Fruit fly (Drosophila melanogaster) whole organism, prepupa: ENCODE data around the gene CG13124.
A peak's percentile ranks its signal among the peaks of the same experiment; 100 is the strongest.

ENCODE experiments used
- CG11294 ChIP-seq: fragments of 200-800 bp; sonication (Bioruptor generic); IDR thresholded peaks from 2 replicates; pipeline ENCODE4 v1.3.6; 2022; ENCODE audit warnings: missing biosample characterization, missing genetic modification characterization
- CG11762 ChIP-seq: fragments of 200-800 bp; sonication (Bioruptor generic); optimal IDR thresholded peaks from 3 replicates; lab custom pipeline; 2016; ENCODE audit warnings: missing biosample characterization, missing genetic modification characterization; ENCODE audit not compliant: insufficient read depth
- CG11902 ChIP-seq: fragments of 200-800 bp; sonication (Bioruptor generic); optimal IDR thresholded peaks from 3 replicates; lab custom pipeline; 2016; ENCODE audit warnings: missing biosample characterization, missing genetic modification characterization
- CG15336 ChIP-seq: fragments of 200-800 bp; sonication (Bioruptor generic); IDR thresholded peaks from 2 replicates; pipeline ENCODE4 v1.3.6; 2022; ENCODE audit warnings: missing biosample characterization, missing genetic modification characterization
- CG1621 ChIP-seq: fragments of 200-800 bp; sonication (Bioruptor generic); optimal IDR thresholded peaks from 3 replicates; lab custom pipeline; 2018; ENCODE audit warnings: missing biosample characterization, mild to moderate bottlenecking, missing genetic modification characterization
- CG16779 ChIP-seq: fragments of 200-800 bp; sonication (Bioruptor generic); optimal IDR thresholded peaks from 3 replicates; lab custom pipeline; 2017; ENCODE audit warnings: missing biosample characterization, mild to moderate bottlenecking, missing genetic modification characterization
- CG3032 ChIP-seq: fragments of 200-800 bp; optimal IDR thresholded peaks from 2 replicates; lab custom pipeline; 2019; ENCODE audit warnings: missing biosample characterization, mild to moderate bottlenecking, missing genetic modification characterization, moderate library complexity
- CG31627 ChIP-seq: fragments of 200-800 bp; sonication (Bioruptor generic); optimal IDR thresholded peaks from 3 replicates; lab custom pipeline; 2016; ENCODE audit warnings: missing biosample characterization, missing genetic modification characterization
- CG32006 ChIP-seq: fragments of 200-800 bp; sonication (Bioruptor generic); optimal IDR thresholded peaks from 3 replicates; lab custom pipeline; 2017; ENCODE audit warnings: missing biosample characterization, mild to moderate bottlenecking, missing genetic modification characterization
- CG34406 ChIP-seq: fragments of 200-800 bp; sonication (Bioruptor generic); optimal IDR thresholded peaks from 3 replicates; lab custom pipeline; 2016; ENCODE audit warnings: missing biosample characterization, missing genetic modification characterization
- CG3919 ChIP-seq: fragments of 200-800 bp; sonication (Bioruptor generic); optimal IDR thresholded peaks from 3 replicates; lab custom pipeline; 2016; ENCODE audit warnings: missing biosample characterization, missing genetic modification characterization
- CG4318 ChIP-seq: fragments of 200-800 bp; sonication (Bioruptor generic); optimal IDR thresholded peaks from 3 replicates; lab custom pipeline; 2017; ENCODE audit warnings: missing biosample characterization, mild to moderate bottlenecking, missing genetic modification characterization
- CG6276 ChIP-seq: fragments of 200-800 bp; sonication (Bioruptor generic); optimal IDR thresholded peaks from 2 replicates; lab custom pipeline; 2017; ENCODE audit warnings: missing biosample characterization, mild to moderate bottlenecking, missing genetic modification characterization
- CG6808 ChIP-seq: fragments of 200-800 bp; sonication (Bioruptor generic); optimal IDR thresholded peaks from 3 replicates; lab custom pipeline; 2017; ENCODE audit warnings: missing biosample characterization, missing genetic modification characterization, mild to moderate bottlenecking, moderate library complexity, missing genetic modification reagents
- CG6854 ChIP-seq: fragments of 200-800 bp; sonication (Bioruptor generic); optimal IDR thresholded peaks from 2 replicates; lab custom pipeline; 2017; ENCODE audit warnings: missing biosample characterization, mild to moderate bottlenecking, missing genetic modification characterization
- CG7368 ChIP-seq: fragments of 200-800 bp; sonication (Bioruptor generic); optimal IDR thresholded peaks from 3 replicates; lab custom pipeline; 2016; ENCODE audit warnings: missing biosample characterization, missing genetic modification characterization
- CG8119 ChIP-seq: fragments of 200-800 bp; sonication (Bioruptor generic); IDR thresholded peaks from 3 replicates; pipeline ENCODE4 v1.3.6; 2022; ENCODE audit warnings: missing biosample characterization, missing genetic modification characterization
- CG8319 ChIP-seq: fragments of 200-800 bp; sonication (Bioruptor generic); optimal IDR thresholded peaks from 3 replicates; lab custom pipeline; 2016; ENCODE audit warnings: missing biosample characterization, missing genetic modification characterization
- CG8632 ChIP-seq: fragments of 200-800 bp; sonication (Bioruptor generic); optimal IDR thresholded peaks from 3 replicates; lab custom pipeline; 2016; ENCODE audit warnings: missing biosample characterization, missing genetic modification characterization
- CG9139 ChIP-seq: fragments of 200-800 bp; sonication (Bioruptor generic); optimal IDR thresholded peaks from 3 replicates; lab custom pipeline; 2017; ENCODE audit warnings: missing biosample characterization, mild to moderate bottlenecking, missing genetic modification characterization
- Eip75B ChIP-seq: fragments of 200-800 bp; sonication (Bioruptor generic); optimal IDR thresholded peaks from 3 replicates; lab custom pipeline; 2016; ENCODE audit warnings: missing biosample characterization, missing genetic modification characterization
- Eip78C ChIP-seq: fragments of 200-800 bp; sonication (Bioruptor generic); peaks from one replicate; lab custom pipeline; 2016; ENCODE audit warnings: missing biosample characterization, missing genetic modification characterization
- Ets21C ChIP-seq: fragments of 200-800 bp; sonication (Bioruptor generic); optimal IDR thresholded peaks from 3 replicates; lab custom pipeline; 2016; ENCODE audit warnings: missing biosample characterization, missing genetic modification characterization
- Gug ChIP-seq: fragments of 200-800 bp; sonication (Bioruptor generic); IDR thresholded peaks from 2 replicates; pipeline ENCODE4 v1.3.6; 2022; ENCODE audit warnings: missing biosample characterization, missing genetic modification characterization
- Hr4 ChIP-seq: fragments of 200-800 bp; sonication (Bioruptor generic); optimal IDR thresholded peaks from 3 replicates; lab custom pipeline; 2016; ENCODE audit warnings: missing biosample characterization, missing genetic modification characterization
- Met ChIP-seq: fragments of 200-800 bp; sonication (Bioruptor generic); optimal IDR thresholded peaks from 3 replicates; lab custom pipeline; 2016; ENCODE audit warnings: missing biosample characterization, missing genetic modification characterization
- OdsH ChIP-seq: fragments of 200-800 bp; sonication (Bioruptor generic); optimal IDR thresholded peaks from 3 replicates; lab custom pipeline; 2016; ENCODE audit warnings: missing biosample characterization, missing genetic modification characterization
- Smox ChIP-seq: fragments of 200-800 bp; sonication (Bioruptor generic); optimal IDR thresholded peaks from 3 replicates; lab custom pipeline; 2016; ENCODE audit warnings: missing biosample characterization, missing genetic modification characterization
- Sox102F ChIP-seq: fragments of 200-800 bp; sonication (Bioruptor generic); optimal IDR thresholded peaks from 2 replicates; lab custom pipeline; 2016; ENCODE audit warnings: missing biosample characterization, mild to moderate bottlenecking, missing genetic modification characterization
- Sox15 ChIP-seq: fragments of 200-800 bp; sonication (Bioruptor generic); optimal IDR thresholded peaks from 3 replicates; lab custom pipeline; 2016; ENCODE audit warnings: missing biosample characterization, missing genetic modification characterization
- achi ChIP-seq: fragments of 200-800 bp; sonication (Bioruptor generic); optimal IDR thresholded peaks from 3 replicates; lab custom pipeline; 2016; ENCODE audit warnings: missing biosample characterization, missing genetic modification characterization
- acj6 ChIP-seq: fragments of 200-800 bp; sonication (Bioruptor generic); optimal IDR thresholded peaks from 3 replicates; lab custom pipeline; 2016; ENCODE audit warnings: missing biosample characterization, missing genetic modification characterization
- cyc ChIP-seq: fragments of 200-800 bp; sonication (Bioruptor generic); optimal IDR thresholded peaks from 3 replicates; lab custom pipeline; 2016; ENCODE audit warnings: missing biosample characterization, missing genetic modification characterization
- dac ChIP-seq: fragments of 200-800 bp; sonication (Bioruptor generic); optimal IDR thresholded peaks from 2 replicates; lab custom pipeline; 2017; ENCODE audit warnings: missing biosample characterization, mild to moderate bottlenecking, missing genetic modification characterization
- dsx ChIP-seq: fragments of 200-800 bp; optimal IDR thresholded peaks from 3 replicates; lab custom pipeline; 2019; ENCODE audit warnings: missing biosample characterization, mild to moderate bottlenecking, missing genetic modification characterization, moderate library complexity; ENCODE audit not compliant: poor library complexity, severe bottlenecking
- eg ChIP-seq: fragments of 200-800 bp; sonication (Bioruptor generic); IDR thresholded peaks from 3 replicates; pipeline ENCODE4 v1.3.6; 2022; ENCODE audit warnings: missing biosample characterization, missing genetic modification characterization
- esn ChIP-seq: fragments of 200-800 bp; sonication (Bioruptor generic); optimal IDR thresholded peaks from 2 replicates; lab custom pipeline; 2016; ENCODE audit warnings: missing biosample characterization, mild to moderate bottlenecking, missing genetic modification characterization, moderate library complexity
- fd59A ChIP-seq: fragments of 200-800 bp; sonication (Bioruptor generic); optimal IDR thresholded peaks from 2 replicates; lab custom pipeline; 2017; ENCODE audit warnings: missing biosample characterization, mild to moderate bottlenecking, missing genetic modification characterization, missing genetic modification reagents
- fd85E ChIP-seq: fragments of 200-800 bp; sonication (Bioruptor generic); optimal IDR thresholded peaks from 3 replicates; lab custom pipeline; 2016; ENCODE audit warnings: missing biosample characterization, missing genetic modification characterization
- fkh ChIP-seq: fragments of 200-800 bp; sonication (Bioruptor generic); optimal IDR thresholded peaks from 3 replicates; lab custom pipeline; 2017; ENCODE audit warnings: missing biosample characterization, mild to moderate bottlenecking, missing genetic modification characterization, moderate library complexity
- net ChIP-seq: fragments of 200-800 bp; sonication (Bioruptor generic); optimal IDR thresholded peaks from 3 replicates; lab custom pipeline; 2016; ENCODE audit warnings: missing biosample characterization, missing genetic modification characterization
- pdm3 ChIP-seq: fragments of 200-800 bp; sonication (Bioruptor generic); optimal IDR thresholded peaks from 3 replicates; lab custom pipeline; 2016; ENCODE audit warnings: missing biosample characterization, missing genetic modification characterization
- spab ChIP-seq: fragments of 200-800 bp; sonication (Bioruptor generic); optimal IDR thresholded peaks from 2 replicates; lab custom pipeline; 2017; ENCODE audit warnings: missing biosample characterization, mild to moderate bottlenecking, missing genetic modification characterization, missing genetic modification reagents
- ss ChIP-seq, 2 experiments: fragments of 200-800 bp; sonication (Bioruptor generic); optimal IDR thresholded peaks; 2 replicates in 1 of 2; 3 replicates in 1 of 2; lab custom pipeline; 2017 to 2018; ENCODE audit warnings: mild to moderate bottlenecking in 2 of 2, missing biosample characterization in 2 of 2, missing genetic modification characterization in 2 of 2, moderate library complexity in 1 of 2
- svp ChIP-seq: fragments of 200-800 bp; sonication (Bioruptor generic); peaks from one replicate; lab custom pipeline; 2016; ENCODE audit warnings: missing biosample characterization, missing genetic modification characterization
- topi ChIP-seq: fragments of 200-800 bp; sonication (Bioruptor generic); optimal IDR thresholded peaks from 3 replicates; lab custom pipeline; 2016; ENCODE audit warnings: missing biosample characterization, missing genetic modification characterization
- vri ChIP-seq: fragments of 200-800 bp; sonication (Bioruptor generic); optimal IDR thresholded peaks from 3 replicates; lab custom pipeline; 2016; ENCODE audit warnings: missing biosample characterization, mild to moderate bottlenecking, missing genetic modification characterization

The CG13124 gene

dm6 chr2L:9954119-9954518 is 45.7 kb upstream of the CG13124 start, which contains the start of the genes CG13126 and CG4709 (continued):
- TF ChIP-seq CG4318 (no peak), CG8319 (GFP tag; lab: Kevin White, UChicago) (peak; percentile 86), CG32006 (peak; percentile 90), Hr4 (GFP tag; lab: Kevin White, UChicago) (peak; percentile 81), CG3919 (peak; percentile 94), fd85E (GFP tag; lab: Kevin White, UChicago) (peak; percentile 67), Ets21C (GFP tag; lab: Kevin White, UChicago) (peak; percentile 64), Eip75B (GFP tag; lab: Kevin White, UChicago) (peak; percentile 78), topi (GFP tag; lab: Kevin White, UChicago) (peak; percentile 85), CG3032 (tag; lab: Kevin White, UChicago) (peak; percentile 96), CG16779 (tag; lab: Kevin White, UChicago) (peak; percentile 80), dac (peak; percentile 65), cyc (peak; percentile 86), dsx (GFP tag; lab: Kevin White, UChicago) (peak; percentile 96), CG7368 (peak; percentile 88), ss (GFP tag; optimal IDR thresholded peaks at IDR 0.05; lab: Kevin White, UChicago) (peak; percentile 86 to 89), Gug (GFP tag; lab: Robert Waterston, UW) (peak; percentile 92), eg (peak; percentile 94), CG15336 (peak; percentile 94), CG8119 (GFP tag; lab: Robert Waterston, UW) (peak; percentile 94), CG34406 (peak; percentile 88), CG9139 (GFP tag; lab: Kevin White, UChicago) (peak; percentile 84), Smox (GFP tag; lab: Kevin White, UChicago) (peak; percentile 86), svp (peak; percentile 92), CG6854 (GFP tag; lab: Kevin White, UChicago) (peak; percentile 79), net (GFP tag; lab: Kevin White, UChicago) (peak; percentile 92), vri (GFP tag; lab: Kevin White, UChicago) (peak; percentile 87)
- TF ChIP-seq, all 60 proteins: peak for 58

dm6 chr2L:9949178-9950062 is 41.0 kb upstream of the CG13124 start:
- no peak for TF ChIP-seq OdsH
- TF ChIP-seq svp = peak; percentile 60
- TF ChIP-seq CG6808 (GFP tag; lab: Kevin White, UChicago) = peak; percentile 16
- no peak for TF ChIP-seq CG31627 (GFP tag; lab: Kevin White, UChicago)
- no peak for TF ChIP-seq dac
- no peak for TF ChIP-seq Met (GFP tag; lab: Kevin White, UChicago)
- no peak for TF ChIP-seq fkh (GFP tag; lab: Kevin White, UChicago)
- TF ChIP-seq CG15336 = no peak
- TF ChIP-seq ss (GFP tag; optimal IDR thresholded peaks at IDR 0.05; lab: Kevin White, UChicago) = peak; percentile 46 to 49
- no peak for TF ChIP-seq cyc
- no peak for TF ChIP-seq Gug (GFP tag; lab: Robert Waterston, UW)
- no peak for TF ChIP-seq CG11762 (GFP tag; lab: Kevin White, UChicago)
- TF ChIP-seq Eip78C (GFP tag; lab: Kevin White, UChicago) = peak; percentile 34
- TF ChIP-seq CG8632 (GFP tag; lab: Kevin White, UChicago) = no peak
- TF ChIP-seq CG6276 (GFP tag; lab: Kevin White, UChicago) = peak; percentile 75
- no peak for TF ChIP-seq CG3032 (tag; lab: Kevin White, UChicago)
- TF ChIP-seq spab (GFP tag; lab: Kevin White, UChicago) = no peak
- no peak for TF ChIP-seq esn (GFP tag; lab: Kevin White, UChicago)
- TF ChIP-seq CG8119 (GFP tag; lab: Robert Waterston, UW) = peak; percentile 39; the same call in 1 of the 3 replicates
- no peak for TF ChIP-seq pdm3 (GFP tag; lab: Kevin White, UChicago)
- TF ChIP-seq CG4318 = no peak
- no peak for TF ChIP-seq Sox102F (GFP tag; lab: Kevin White, UChicago)
- TF ChIP-seq CG8319 (GFP tag; lab: Kevin White, UChicago) = no peak
- TF ChIP-seq fd59A = no peak
- no peak for TF ChIP-seq acj6 (GFP tag; lab: Kevin White, UChicago)
- no peak for TF ChIP-seq CG11902 (GFP tag; lab: Kevin White, UChicago)
- TF ChIP-seq CG9139 (GFP tag; lab: Kevin White, UChicago) = peak; percentile 36
- no peak for TF ChIP-seq CG7368
- no peak for TF ChIP-seq CG1621 (tag; lab: Kevin White, UChicago)
- no peak for TF ChIP-seq Sox15
- no peak for TF ChIP-seq CG34406
- no peak for TF ChIP-seq achi (GFP tag; lab: Kevin White, UChicago)
- TF ChIP-seq CG11294 (GFP tag; lab: Robert Waterston, UW) = no peak
- peak; percentile 4 for TF ChIP-seq CG3919
